Fruit fly (Drosophila melanogaster) whole organism, embryonic: Measurements from ENCODE around the gene CG32299.

Source experiments
- Ada2b ChIP-seq: fragments of 200-800 bp; sonication (Bioruptor generic); IDR thresholded peaks from 2 replicates; pipeline ENCODE4 v1.3.6; 2022; ENCODE audit warnings: missing biosample characterization, missing genetic modification characterization
- Aef1 ChIP-seq: fragments of 200-800 bp; sonication (Bioruptor generic); IDR thresholded peaks from 3 replicates; pipeline ENCODE4 v1.3.6; 2022; ENCODE audit warnings: missing biosample characterization, missing genetic modification characterization
- Atf3 ChIP-seq: fragments of 200-800 bp; sonication (Bioruptor generic); optimal IDR thresholded peaks from 3 replicates; lab custom pipeline; 2016; ENCODE audit warnings: missing biosample characterization, missing genetic modification characterization
- BEAF-32 ChIP-seq: fragments of 200-800 bp; sonication (Bioruptor generic); optimal IDR thresholded peaks from 3 replicates; lab custom pipeline; 2017; ENCODE audit warnings: missing biosample characterization, missing genetic modification characterization, mild to moderate bottlenecking, moderate library complexity, missing genetic modification reagents
- Bteb2 ChIP-seq: fragments of 200-800 bp; sonication (Bioruptor generic); optimal IDR thresholded peaks from 2 replicates; lab custom pipeline; 2016; ENCODE audit warnings: missing biosample characterization, missing genetic modification characterization
- CG10321 ChIP-seq: fragments of 200-800 bp; sonication (Bioruptor generic); IDR thresholded peaks from 2 replicates; pipeline ENCODE4 v1.3.6; 2022; ENCODE audit warnings: missing biosample characterization, missing genetic modification characterization
- CG13123 ChIP-seq: fragments of 200-800 bp; sonication (Bioruptor generic); optimal IDR thresholded peaks from 2 replicates; lab custom pipeline; 2016; ENCODE audit warnings: missing biosample characterization, missing genetic modification characterization
- CG15479 ChIP-seq: fragments of 200-800 bp; sonication (Bioruptor generic); optimal IDR thresholded peaks from 3 replicates; lab custom pipeline; 2019; ENCODE audit warnings: missing biosample characterization, mild to moderate bottlenecking, missing genetic modification characterization, moderate library complexity
- CG1602 ChIP-seq: fragments of 200-800 bp; sonication (Bioruptor generic); optimal IDR thresholded peaks from 3 replicates; lab custom pipeline; 2016; ENCODE audit warnings: missing biosample characterization, missing genetic modification characterization
- CG16813 ChIP-seq: fragments of 200-800 bp; sonication (Bioruptor generic); IDR thresholded peaks from 3 replicates; pipeline ENCODE4 v1.3.6; 2022; ENCODE audit warnings: missing biosample characterization, missing genetic modification characterization; ENCODE audit not compliant: partially characterized antibody
- CG2678 ChIP-seq: fragments of 200-800 bp; sonication (Bioruptor generic); optimal IDR thresholded peaks from 3 replicates; lab custom pipeline; 2019; ENCODE audit warnings: missing biosample characterization, mild to moderate bottlenecking, missing genetic modification characterization, moderate library complexity
- CG32532 ChIP-seq: fragments of 200-800 bp; sonication (Bioruptor generic); IDR thresholded peaks from 2 replicates; pipeline ENCODE4 v1.3.6; 2022; ENCODE audit warnings: missing biosample characterization, missing genetic modification characterization
- CG3281 ChIP-seq: fragments of 200-800 bp; sonication (Bioruptor generic); optimal IDR thresholded peaks from 3 replicates; lab custom pipeline; 2017; ENCODE audit warnings: missing biosample characterization, mild to moderate bottlenecking, missing genetic modification characterization
- CG3726 ChIP-seq: fragments of 200-800 bp; sonication (Bioruptor generic); IDR thresholded peaks from 3 replicates; pipeline ENCODE4, ENCODE4 v1.3.6; 2022; ENCODE audit warnings: missing biosample characterization, missing genetic modification characterization
- CG6689 ChIP-seq: fragments of 200-800 bp; sonication (Bioruptor generic); IDR thresholded peaks from 2 replicates; pipeline ENCODE4 v1.3.6; 2022; ENCODE audit warnings: missing biosample characterization, missing genetic modification characterization
- CG9876 ChIP-seq: fragments of 200-800 bp; sonication (Bioruptor generic); optimal IDR thresholded peaks from 2 replicates; lab custom pipeline; 2016; ENCODE audit warnings: missing biosample characterization, missing genetic modification characterization
- Dip3 ChIP-seq: fragments of 200-800 bp; sonication (Bioruptor generic); optimal IDR thresholded peaks from 3 replicates; lab custom pipeline; 2016; ENCODE audit warnings: missing biosample characterization, missing genetic modification characterization
- Dll ChIP-seq: fragments of 200-800 bp; sonication (Bioruptor generic); IDR thresholded peaks from 4 replicates; pipeline ENCODE4 v1.3.6; 2022; ENCODE audit warnings: missing biosample characterization, missing genetic modification characterization; ENCODE audit not compliant: partially characterized antibody
- Doc3 ChIP-seq: fragments of 200-800 bp; sonication (Bioruptor generic); IDR thresholded peaks from 3 replicates; pipeline ENCODE4 v1.3.6; 2022; ENCODE audit warnings: missing biosample characterization, missing genetic modification characterization; ENCODE audit not compliant: partially characterized antibody
- HLH3B ChIP-seq: fragments of 200-800 bp; sonication (Bioruptor generic); IDR thresholded peaks from 2 replicates; pipeline ENCODE4 v1.3.6; 2022; ENCODE audit warnings: missing biosample characterization, missing genetic modification characterization
- Hey ChIP-seq: fragments of 200-800 bp; sonication (Bioruptor generic); optimal IDR thresholded peaks from 3 replicates; lab custom pipeline; 2018; ENCODE audit warnings: missing biosample characterization, mild to moderate bottlenecking, missing genetic modification characterization
- Hr78 ChIP-seq, 2 experiments: fragments of 200-800 bp in 1 of 2; fragments of >200 bp in 1 of 2; sonication (Bioruptor generic) in 1 of 2; optimal IDR thresholded peaks; 2 replicates each; lab custom pipeline; 2017 to 2019; ENCODE audit warnings: missing biosample characterization in 2 of 2, missing genetic modification characterization in 2 of 2, mild to moderate bottlenecking in 1 of 2, moderate library complexity in 1 of 2
- Max ChIP-seq: fragments of 200-800 bp; sonication (Bioruptor generic); optimal IDR thresholded peaks from 2 replicates; lab custom pipeline; 2016; ENCODE audit warnings: missing biosample characterization, mild to moderate bottlenecking, missing genetic modification characterization
- Meics ChIP-seq: fragments of 200-800 bp; sonication (Bioruptor generic); optimal IDR thresholded peaks from 2 replicates; lab custom pipeline; 2017; ENCODE audit warnings: missing biosample characterization, mild to moderate bottlenecking, missing genetic modification characterization
- Nf-YB ChIP-seq: fragments of 200-800 bp; sonication (Bioruptor generic); optimal IDR thresholded peaks from 3 replicates; lab custom pipeline; 2019; ENCODE audit warnings: missing biosample characterization, mild to moderate bottlenecking, missing genetic modification characterization, moderate library complexity
- Nf-YC ChIP-seq: fragments of 200-800 bp; optimal IDR thresholded peaks from 3 replicates; lab custom pipeline; 2019; ENCODE audit warnings: missing biosample characterization, mild to moderate bottlenecking, missing genetic modification characterization, moderate library complexity
- Sry-β ChIP-seq: fragments of 200-800 bp; sonication (Bioruptor generic); optimal IDR thresholded peaks from 2 replicates; lab custom pipeline; 2018; ENCODE audit warnings: missing biosample characterization, mild to moderate bottlenecking, missing genetic modification characterization, moderate library complexity
- ab ChIP-seq: fragments of 200-800 bp; sonication (Bioruptor generic); optimal IDR thresholded peaks from 2 replicates; lab custom pipeline; 2016; ENCODE audit warnings: missing biosample characterization, missing genetic modification characterization
- ash1 ChIP-seq: fragments of 200-800 bp; sonication (Bioruptor generic); optimal IDR thresholded peaks from 2 replicates; lab custom pipeline; 2018; ENCODE audit warnings: missing biosample characterization, mild to moderate bottlenecking, missing genetic modification characterization
- cas ChIP-seq: fragments of 200-800 bp; sonication (Bioruptor generic); IDR thresholded peaks from 2 replicates; pipeline ENCODE4 v1.3.6; 2022; ENCODE audit warnings: missing biosample characterization, missing genetic modification characterization
- cg ChIP-seq: fragments of 200-800 bp; sonication (Bioruptor generic); optimal IDR thresholded peaks from 3 replicates; lab custom pipeline; 2019; ENCODE audit warnings: missing biosample characterization, mild to moderate bottlenecking, missing genetic modification characterization, moderate library complexity
- croc ChIP-seq: fragments of 200-800 bp; sonication (Bioruptor generic); conservative IDR thresholded peaks from 3 replicates; pipeline ENCODE4 v1.3.6; 2022; ENCODE audit warnings: missing biosample characterization, missing genetic modification characterization
- dmrt11E ChIP-seq: fragments of 200-800 bp; sonication (Bioruptor generic); optimal IDR thresholded peaks from 3 replicates; lab custom pipeline; 2018; ENCODE audit warnings: missing biosample characterization, mild to moderate bottlenecking, missing genetic modification characterization, moderate library complexity
- esg ChIP-seq: fragments of 200-800 bp; sonication (Bioruptor generic); conservative IDR thresholded peaks from 2 replicates; pipeline ENCODE4 v1.3.6; 2022; ENCODE audit warnings: missing biosample characterization, missing genetic modification characterization
- eve ChIP-seq, 2 experiments: fragments of >200 bp; optimal IDR thresholded peaks; 2 replicates each; lab custom pipeline; 2017; ENCODE audit warnings: missing biosample characterization in 2 of 2, missing genetic modification characterization in 2 of 2
- gfzf ChIP-seq: fragments of 200-800 bp; sonication (Bioruptor generic); optimal IDR thresholded peaks from 2 replicates; lab custom pipeline; 2016; ENCODE audit warnings: missing biosample characterization, mild to moderate bottlenecking, missing genetic modification characterization, moderate library complexity
- gro ChIP-seq: fragments of 200-800 bp; sonication (Bioruptor generic); optimal IDR thresholded peaks from 2 replicates; lab custom pipeline; 2016; ENCODE audit warnings: missing biosample characterization, missing genetic modification characterization
- gsb ChIP-seq: fragments of 200-800 bp; sonication (Bioruptor generic); IDR thresholded peaks from 2 replicates; pipeline ENCODE4 v1.3.6; 2022; ENCODE audit warnings: missing biosample characterization, missing genetic modification characterization
- gsb-n ChIP-seq: fragments of 200-800 bp; sonication (Bioruptor generic); optimal IDR thresholded peaks from 3 replicates; lab custom pipeline; 2018; ENCODE audit warnings: missing biosample characterization, mild to moderate bottlenecking, missing genetic modification characterization
- h ChIP-seq: fragments of >200 bp; optimal IDR thresholded peaks from 2 replicates; lab custom pipeline; 2017
- hkb ChIP-seq, 2 experiments: fragments of 200-800 bp in 1 of 2; fragments of >200 bp in 1 of 2; sonication (Bioruptor generic) in 1 of 2; IDR thresholded peaks in 1 of 2; optimal IDR thresholded peaks in 1 of 2; 2 replicates each; pipeline versions ENCODE4 v1.3.6 to Lab custom; 2017 to 2022; ENCODE audit warnings: missing biosample characterization in 1 of 2, missing genetic modification characterization in 1 of 2
- kay ChIP-seq: fragments of 200-800 bp; sonication (Bioruptor generic); optimal IDR thresholded peaks from 2 replicates; lab custom pipeline; 2016; ENCODE audit warnings: missing biosample characterization, missing genetic modification characterization
- oc ChIP-seq: fragments of 200-800 bp; sonication (Bioruptor generic); optimal IDR thresholded peaks from 2 replicates; lab custom pipeline; 2018; ENCODE audit warnings: missing biosample characterization, mild to moderate bottlenecking, missing genetic modification characterization, moderate library complexity
- pnt ChIP-seq: fragments of 200-800 bp; sonication (Bioruptor generic); optimal IDR thresholded peaks from 3 replicates; lab custom pipeline; 2016; ENCODE audit warnings: missing biosample characterization, missing genetic modification characterization
- pum ChIP-seq: fragments of 200-800 bp; sonication (Bioruptor generic); optimal IDR thresholded peaks from 2 replicates; lab custom pipeline; 2016; ENCODE audit warnings: missing biosample characterization, missing genetic modification characterization
- rib ChIP-seq: fragments of 200-800 bp; sonication (Bioruptor generic); IDR thresholded peaks from 2 replicates; pipeline ENCODE4 v1.3.6; 2022; ENCODE audit warnings: missing biosample characterization, missing genetic modification characterization
- row ChIP-seq: fragments of 200-800 bp; sonication (Bioruptor generic); IDR thresholded peaks from 3 replicates; pipeline ENCODE4 v1.3.6; 2022; ENCODE audit warnings: missing biosample characterization, missing genetic modification characterization
- sna ChIP-seq: fragments of 200-800 bp; sonication (Bioruptor generic); IDR thresholded peaks from 2 replicates; pipeline ENCODE4 v1.3.6; 2022; ENCODE audit warnings: missing biosample characterization, missing genetic modification characterization; ENCODE audit not compliant: partially characterized antibody
- tin ChIP-seq: fragments of 200-800 bp; sonication (Bioruptor generic); optimal IDR thresholded peaks from 3 replicates; lab custom pipeline; 2016; ENCODE audit warnings: missing biosample characterization, missing genetic modification characterization
- unc-4 ChIP-seq: fragments of 200-800 bp; sonication (Bioruptor generic); IDR thresholded peaks from 2 replicates; pipeline ENCODE4 v1.3.6; 2022; ENCODE audit warnings: missing biosample characterization, missing genetic modification characterization; ENCODE audit not compliant: partially characterized antibody
- vfl ChIP-seq: fragments of 200-800 bp; sonication (Bioruptor generic); optimal IDR thresholded peaks from 2 replicates; lab custom pipeline; 2016; ENCODE audit warnings: missing biosample characterization, missing genetic modification characterization

Gene CG32299

dm6 chr3L:2418769-2419168 lies 28.0 kb upstream of the CG32299 start (continued):
- TF ChIP-seq pnt = peak; percentile 56
- TF ChIP-seq esg (GFP tag; lab: Robert Waterston, UW) = peak; percentile 79
- TF ChIP-seq ash1 = peak; percentile 70
- peak in 1 of 2 experiments; percentile 82 for TF ChIP-seq Hr78 (GFP tag; optimal IDR thresholded peaks at IDR 0.05; lab: Kevin White, UChicago)
- peak; percentile 86 for TF ChIP-seq tin (GFP tag; lab: Kevin White, UChicago)
- peak; percentile 64 for TF ChIP-seq cas (GFP tag; lab: Robert Waterston, UW)
- TF ChIP-seq CG1602 = peak; percentile 59
- peak; percentile 85 for TF ChIP-seq CG6689 (GFP tag; lab: Robert Waterston, UW)
- TF ChIP-seq Bteb2 = peak; percentile 71
- TF ChIP-seq row = peak; percentile 90
- peak; percentile 54 for TF ChIP-seq dmrt11E (tag; lab: Kevin White, UChicago)
- TF ChIP-seq Dip3 (GFP tag; lab: Kevin White, UChicago) = peak; percentile 5
- TF ChIP-seq hkb (optimal IDR thresholded peaks at IDR 0.05; lab: Kevin White, UChicago) = no peak
- peak; percentile 93 for TF ChIP-seq hkb (GFP tag; IDR thresholded peaks at IDR 0.05; lab: Robert Waterston, UW)
- TF ChIP-seq pum (GFP tag; lab: Kevin White, UChicago) = peak; percentile 65
- TF ChIP-seq CG15479 (GFP tag; lab: Kevin White, UChicago) = no peak
- peak; percentile 75 for TF ChIP-seq Nf-YC (tag; lab: Kevin White, UChicago)
- TF ChIP-seq Dll (GFP tag; lab: Robert Waterston, UW) = no peak
- TF ChIP-seq Ada2b (GFP tag; lab: Robert Waterston, UW) = peak; percentile 86
- peak in 1 of 2 experiments; percentile 85 for TF ChIP-seq eve (GFP tag; optimal IDR thresholded peaks at IDR 0.05; lab: Kevin White, UChicago)
- peak; percentile 7 for TF ChIP-seq vfl
- peak; percentile 42 for TF ChIP-seq Sry-β (GFP tag; lab: Kevin White, UChicago)
- TF ChIP-seq unc-4 (GFP tag; lab: Robert Waterston, UW) = no peak
- peak; percentile 18 for TF ChIP-seq cg (GFP tag; lab: Kevin White, UChicago)
- TF ChIP-seq CG9876 (GFP tag; lab: Kevin White, UChicago) = no peak
- TF ChIP-seq CG3726 (GFP tag; lab: Robert Waterston, UW) = peak; percentile 73
- no peak for TF ChIP-seq BEAF-32 (GFP tag; lab: Kevin White, UChicago)
- peak; percentile 74 for TF ChIP-seq gsb (GFP tag; lab: Robert Waterston, UW)
- TF ChIP-seq kay (GFP tag; lab: Kevin White, UChicago) = peak; percentile 84
- TF ChIP-seq ab (GFP tag; lab: Kevin White, UChicago) = no peak
- no peak for TF ChIP-seq gfzf
- no peak for TF ChIP-seq CG16813 (GFP tag; lab: Robert Waterston, UW)
- peak; percentile 90 for TF ChIP-seq Meics (GFP tag; lab: Kevin White, UChicago)
- no peak for TF ChIP-seq Doc3 (GFP tag; lab: Robert Waterston, UW)
- TF ChIP-seq Nf-YB (GFP tag; lab: Kevin White, UChicago) = peak; percentile 59
- TF ChIP-seq Atf3 (GFP tag; lab: Kevin White, UChicago) = peak; percentile 40
- TF ChIP-seq CG10321 = peak; percentile 43
- TF ChIP-seq oc = peak; percentile 41
- TF ChIP-seq gsb-n (tag; lab: Kevin White, UChicago) = peak; percentile 52
- peak; percentile 92 for TF ChIP-seq gro (GFP tag; lab: Kevin White, UChicago)
- TF ChIP-seq sna (GFP tag; lab: Robert Waterston, UW) = no peak
- peak; percentile 74 for TF ChIP-seq rib
- TF ChIP-seq Max = peak; percentile 87
- peak; percentile 70 for TF ChIP-seq croc (GFP tag; lab: Robert Waterston, UW)
- no peak for TF ChIP-seq Hey (tag; lab: Kevin White, UChicago)
- TF ChIP-seq HLH3B = peak; percentile 91
- peak; percentile 91 for TF ChIP-seq CG2678 (tag; lab: Kevin White, UChicago)
- TF ChIP-seq h = no peak
- peak; percentile 92 for TF ChIP-seq Aef1 (GFP tag; lab: Robert Waterston, UW)
- TF ChIP-seq CG32532 (GFP tag; lab: Robert Waterston, UW) = peak; percentile 90
- TF ChIP-seq CG3281 (GFP tag; lab: Kevin White, UChicago) = peak; percentile 90
- TF ChIP-seq CG13123 = no peak
